Fruit fly (Drosophila melanogaster) whole organism, embryonic: ENCODE measurements around the gene Tctp.

Experiments
- CG10274 ChIP-seq: fragments of 200-800 bp; sonication (Bioruptor generic); optimal IDR thresholded peaks from 3 replicates; lab custom pipeline; 2017; ENCODE audit warnings: missing biosample characterization, mild to moderate bottlenecking, missing genetic modification characterization
- CG11093 ChIP-seq: fragments of 200-800 bp; sonication (Bioruptor generic); IDR thresholded peaks from 3 replicates; pipeline ENCODE4 v1.3.6; 2022; ENCODE audit warnings: missing biosample characterization, missing genetic modification characterization
- CG11398 ChIP-seq: fragments of 200-800 bp; sonication (Bioruptor generic); optimal IDR thresholded peaks from 2 replicates; lab custom pipeline; 2016; ENCODE audit warnings: missing biosample characterization, missing genetic modification characterization
- CG13123 ChIP-seq: fragments of 200-800 bp; sonication (Bioruptor generic); optimal IDR thresholded peaks from 2 replicates; lab custom pipeline; 2016; ENCODE audit warnings: missing biosample characterization, missing genetic modification characterization
- CG14667 ChIP-seq: fragments of 200-800 bp; sonication (Bioruptor generic); IDR thresholded peaks from 2 replicates; pipeline ENCODE4 v1.3.6; 2022; ENCODE audit warnings: missing biosample characterization, missing genetic modification characterization
- CG1792 ChIP-seq: fragments of 200-800 bp; sonication (Bioruptor generic); optimal IDR thresholded peaks from 2 replicates; lab custom pipeline; 2016; ENCODE audit warnings: missing biosample characterization, missing genetic modification characterization
- CG2120 ChIP-seq: fragments of 200-800 bp; sonication (Bioruptor generic); optimal IDR thresholded peaks from 3 replicates; lab custom pipeline; 2016; ENCODE audit warnings: missing biosample characterization, missing genetic modification characterization
- CG2678 ChIP-seq: fragments of 200-800 bp; sonication (Bioruptor generic); optimal IDR thresholded peaks from 3 replicates; lab custom pipeline; 2019; ENCODE audit warnings: missing biosample characterization, mild to moderate bottlenecking, missing genetic modification characterization, moderate library complexity
- CG30431 ChIP-seq: fragments of 200-800 bp; sonication (Bioruptor generic); optimal IDR thresholded peaks from 2 replicates; lab custom pipeline; 2017; ENCODE audit warnings: missing biosample characterization, missing genetic modification characterization
- CG33557 ChIP-seq: fragments of 200-800 bp; sonication (Bioruptor generic); optimal IDR thresholded peaks from 2 replicates; lab custom pipeline; 2019; ENCODE audit warnings: missing biosample characterization, mild to moderate bottlenecking, missing genetic modification characterization, moderate library complexity
- CG34224 ChIP-seq: fragments of 200-800 bp; sonication (Bioruptor generic); IDR thresholded peaks from 3 replicates; pipeline ENCODE4 v1.3.6; 2022; ENCODE audit warnings: missing biosample characterization, missing genetic modification characterization; ENCODE audit not compliant: partially characterized antibody
- CG4282 ChIP-seq: fragments of 200-800 bp; sonication (Bioruptor generic); optimal IDR thresholded peaks from 2 replicates; lab custom pipeline; 2016; ENCODE audit warnings: missing biosample characterization, missing genetic modification characterization
- CG7786 ChIP-seq: fragments of 200-800 bp; sonication (Bioruptor generic); optimal IDR thresholded peaks from 2 replicates; lab custom pipeline; 2016; ENCODE audit warnings: missing biosample characterization, missing genetic modification characterization
- CHES-1-like ChIP-seq: fragments of 200-800 bp; sonication (Bioruptor generic); optimal IDR thresholded peaks from 2 replicates; lab custom pipeline; 2016; ENCODE audit warnings: missing biosample characterization, missing genetic modification characterization
- Chrac-16 ChIP-seq: fragments of 200-800 bp; sonication (Bioruptor generic); optimal IDR thresholded peaks from 3 replicates; lab custom pipeline; 2016; ENCODE audit warnings: missing biosample characterization, missing genetic modification characterization
- D19B ChIP-seq: fragments of 200-800 bp; sonication (Bioruptor generic); optimal IDR thresholded peaks from 2 replicates; lab custom pipeline; 2017; ENCODE audit warnings: missing biosample characterization, mild to moderate bottlenecking, missing genetic modification characterization
- Dll ChIP-seq: fragments of 200-800 bp; sonication (Bioruptor generic); IDR thresholded peaks from 4 replicates; pipeline ENCODE4 v1.3.6; 2022; ENCODE audit warnings: missing biosample characterization, missing genetic modification characterization; ENCODE audit not compliant: partially characterized antibody
- Ets65A ChIP-seq: fragments of 200-800 bp; sonication (Bioruptor generic); peaks from one replicate; lab custom pipeline; 2016; ENCODE audit warnings: missing biosample characterization, missing genetic modification characterization
- HmgZ ChIP-seq: fragments of 200-800 bp; sonication (Bioruptor generic); optimal IDR thresholded peaks from 2 replicates; lab custom pipeline; 2018; ENCODE audit warnings: missing biosample characterization, mild to moderate bottlenecking, missing genetic modification characterization
- MESR4 ChIP-seq: fragments of 200-800 bp; sonication (Bioruptor generic); optimal IDR thresholded peaks from 2 replicates; lab custom pipeline; 2018; ENCODE audit warnings: missing biosample characterization, mild to moderate bottlenecking, missing genetic modification characterization, moderate library complexity
- Max ChIP-seq: fragments of 200-800 bp; sonication (Bioruptor generic); optimal IDR thresholded peaks from 2 replicates; lab custom pipeline; 2016; ENCODE audit warnings: missing biosample characterization, mild to moderate bottlenecking, missing genetic modification characterization
- Meics ChIP-seq: fragments of 200-800 bp; sonication (Bioruptor generic); optimal IDR thresholded peaks from 2 replicates; lab custom pipeline; 2017; ENCODE audit warnings: missing biosample characterization, mild to moderate bottlenecking, missing genetic modification characterization
- Pdp1 ChIP-seq, 2 experiments: fragments of 200-800 bp; sonication (Bioruptor generic); optimal IDR thresholded peaks; 3 replicates each; lab custom pipeline; 2016; ENCODE audit warnings: missing biosample characterization in 2 of 2, missing genetic modification characterization in 2 of 2, mild to moderate bottlenecking in 1 of 2, moderate library complexity in 1 of 2
- Side ChIP-seq: fragments of 200-800 bp; sonication (Bioruptor generic); optimal IDR thresholded peaks from 2 replicates; lab custom pipeline; 2016; ENCODE audit warnings: missing biosample characterization, missing genetic modification characterization
- Sry-δ ChIP-seq: fragments of 200-800 bp; sonication (Bioruptor generic); optimal IDR thresholded peaks from 2 replicates; lab custom pipeline; 2016; ENCODE audit warnings: missing biosample characterization, missing genetic modification characterization
- ac ChIP-seq: fragments of 200-800 bp; sonication (Bioruptor generic); optimal IDR thresholded peaks from 3 replicates; lab custom pipeline; 2017; ENCODE audit warnings: missing biosample characterization, mild to moderate bottlenecking, missing genetic modification characterization
- btn ChIP-seq: fragments of 200-800 bp; sonication (Bioruptor generic); optimal IDR thresholded peaks from 2 replicates; lab custom pipeline; 2016; ENCODE audit warnings: missing biosample characterization, missing genetic modification characterization
- dan ChIP-seq: fragments of 200-800 bp; sonication (Bioruptor generic); IDR thresholded peaks from 2 replicates; pipeline ENCODE4 v1.3.6; 2022; ENCODE audit warnings: missing biosample characterization, missing genetic modification characterization
- danr ChIP-seq: fragments of 200-800 bp; sonication (Bioruptor generic); IDR thresholded peaks from 2 replicates; pipeline ENCODE4 v1.3.6; 2022; ENCODE audit warnings: missing biosample characterization, missing genetic modification characterization
- esg ChIP-seq: fragments of 200-800 bp; sonication (Bioruptor generic); conservative IDR thresholded peaks from 2 replicates; pipeline ENCODE4 v1.3.6; 2022; ENCODE audit warnings: missing biosample characterization, missing genetic modification characterization
- gcm ChIP-seq: fragments of 200-800 bp; sonication (Bioruptor generic); optimal IDR thresholded peaks from 2 replicates; lab custom pipeline; 2019; ENCODE audit warnings: missing biosample characterization, mild to moderate bottlenecking, missing genetic modification characterization, moderate library complexity
- gcm2 ChIP-seq: fragments of 200-800 bp; sonication (Bioruptor generic); optimal IDR thresholded peaks from 2 replicates; lab custom pipeline; 2016; ENCODE audit warnings: missing biosample characterization, missing genetic modification characterization
- grn ChIP-seq: fragments of 200-800 bp; sonication (Bioruptor generic); optimal IDR thresholded peaks from 3 replicates; lab custom pipeline; 2017; ENCODE audit warnings: missing biosample characterization, missing genetic modification characterization
- gro ChIP-seq: fragments of 200-800 bp; sonication (Bioruptor generic); optimal IDR thresholded peaks from 2 replicates; lab custom pipeline; 2016; ENCODE audit warnings: missing biosample characterization, missing genetic modification characterization
- h ChIP-seq: fragments of >200 bp; optimal IDR thresholded peaks from 2 replicates; lab custom pipeline; 2017
- hkb ChIP-seq, 2 experiments: fragments of 200-800 bp in 1 of 2; fragments of >200 bp in 1 of 2; sonication (Bioruptor generic) in 1 of 2; IDR thresholded peaks in 1 of 2; optimal IDR thresholded peaks in 1 of 2; 2 replicates each; pipeline versions ENCODE4 v1.3.6 to Lab custom; 2017 to 2022; ENCODE audit warnings: missing biosample characterization in 1 of 2, missing genetic modification characterization in 1 of 2
- hth ChIP-seq: fragments of >200 bp; optimal IDR thresholded peaks from 2 replicates; lab custom pipeline; 2017; ENCODE audit warnings: inconsistent platforms
- lmd ChIP-seq: fragments of 200-800 bp; sonication (Bioruptor generic); IDR thresholded peaks from 2 replicates; pipeline ENCODE4 v1.3.6; 2022; ENCODE audit warnings: missing biosample characterization, missing genetic modification characterization
- lov ChIP-seq, 2 experiments: fragments of 200-800 bp in 1 of 2; fragments of >200 bp in 1 of 2; sonication (Bioruptor generic) in 1 of 2; IDR thresholded peaks in 1 of 2; optimal IDR thresholded peaks in 1 of 2; 2 replicates in 1 of 2; 3 replicates in 1 of 2; pipeline versions ENCODE4 v1.3.6 to Lab custom; 2017 to 2022; ENCODE audit warnings: missing biosample characterization in 1 of 2, missing genetic modification characterization in 1 of 2
- maf-S ChIP-seq: fragments of 200-800 bp; sonication (Bioruptor generic); optimal IDR thresholded peaks from 2 replicates; lab custom pipeline; 2016; ENCODE audit warnings: missing biosample characterization, missing genetic modification characterization
- nerfin-2 ChIP-seq: fragments of 200-800 bp; sonication (Bioruptor generic); IDR thresholded peaks from 2 replicates; pipeline ENCODE4 v1.3.6; 2022; ENCODE audit warnings: missing biosample characterization, missing genetic modification characterization; ENCODE audit not compliant: partially characterized antibody
- oc ChIP-seq: fragments of 200-800 bp; sonication (Bioruptor generic); optimal IDR thresholded peaks from 2 replicates; lab custom pipeline; 2018; ENCODE audit warnings: missing biosample characterization, mild to moderate bottlenecking, missing genetic modification characterization, moderate library complexity
- otp ChIP-seq: fragments of 200-800 bp; sonication (Bioruptor generic); IDR thresholded peaks from 3 replicates; pipeline ENCODE4, ENCODE4 v1.3.6; 2022; ENCODE audit warnings: missing biosample characterization, missing genetic modification characterization
- pho ChIP-seq: fragments of 200-800 bp; sonication (Bioruptor generic); optimal IDR thresholded peaks from 2 replicates; lab custom pipeline; 2016; ENCODE audit warnings: missing biosample characterization, missing genetic modification characterization
- phol ChIP-seq: fragments of 200-800 bp; sonication (Bioruptor generic); optimal IDR thresholded peaks from 3 replicates; lab custom pipeline; 2018; ENCODE audit warnings: missing biosample characterization, mild to moderate bottlenecking, missing genetic modification characterization, moderate library complexity
- pros ChIP-seq: fragments of 200-800 bp; sonication (Bioruptor generic); optimal IDR thresholded peaks from 3 replicates; lab custom pipeline; 2019; ENCODE audit warnings: missing biosample characterization, mild to moderate bottlenecking, missing genetic modification characterization, moderate library complexity
- run ChIP-seq: fragments of 200-800 bp; sonication (Bioruptor generic); optimal IDR thresholded peaks from 3 replicates; lab custom pipeline; 2018; ENCODE audit warnings: missing biosample characterization, mild to moderate bottlenecking, missing genetic modification characterization
- schlank ChIP-seq: fragments of 200-800 bp; sonication (Bioruptor generic); optimal IDR thresholded peaks from 2 replicates; lab custom pipeline; 2018; ENCODE audit warnings: missing biosample characterization, mild to moderate bottlenecking, missing genetic modification characterization
- so ChIP-seq: fragments of 200-800 bp; sonication (Bioruptor generic); IDR thresholded peaks from 3 replicates; pipeline ENCODE4 v1.3.6; 2022; ENCODE audit warnings: missing biosample characterization, missing genetic modification characterization
- ttk ChIP-seq: fragments of 200-800 bp; sonication (Bioruptor generic); IDR thresholded peaks from 2 replicates; pipeline ENCODE4 v2.1.2; 2022; ENCODE audit warnings: missing biosample characterization, missing genetic modification characterization
- vnd ChIP-seq: fragments of 200-800 bp; sonication (Bioruptor generic); IDR thresholded peaks from 3 replicates; pipeline ENCODE4 v1.3.6; 2022; ENCODE audit warnings: missing biosample characterization, missing genetic modification characterization; ENCODE audit not compliant: partially characterized antibody

Gene Tctp

dm6 chr3R:11226496-11226895 is 16.4 kb downstream of the Tctp start, which contains the start of gene CG17726 (continued):
- TF ChIP-seq h (no peak), CG33557 (GFP tag; lab: Kevin White, UChicago) (peak; percentile 97), CG7786 (peak; percentile 87), CG30431 (GFP tag; lab: Kevin White, UChicago) (peak; percentile 91), CG13123 (peak; percentile 90), CG2678 (tag; lab: Kevin White, UChicago) (peak; percentile 98), gcm (peak; percentile 98), HmgZ (peak; percentile 97), CG10274 (GFP tag; lab: Kevin White, UChicago) (peak; percentile 81), ac (peak; percentile 92), lov (optimal IDR thresholded peaks at IDR 0.05; lab: Kevin White, UChicago) (no peak), lov (GFP tag; IDR thresholded peaks at IDR 0.05; lab: Robert Waterston, UW) (peak; percentile 98), vnd (no peak), MESR4 (peak; percentile 67), esg (GFP tag; lab: Robert Waterston, UW) (peak; percentile 98), CG34224 (GFP tag; lab: Robert Waterston, UW) (no peak), gcm2 (GFP tag; lab: Kevin White, UChicago) (peak; percentile 69), CHES-1-like (GFP tag; lab: Kevin White, UChicago) (peak; percentile 84), oc (peak; percentile 98), phol (peak; percentile 96), schlank (tag; lab: Kevin White, UChicago) (peak; percentile 88), Chrac-16 (GFP tag; lab: Kevin White, UChicago) (peak; percentile 98), danr (GFP tag; lab: Robert Waterston, UW) (peak; percentile 93), Sry-δ (GFP tag; lab: Kevin White, UChicago) (peak; percentile 45), run (tag; lab: Kevin White, UChicago) (peak; percentile 96), ttk (GFP tag; lab: Robert Waterston, UW) (peak; percentile 98), CG11093 (GFP tag; lab: Robert Waterston, UW) (peak; percentile 95), Meics (GFP tag; lab: Kevin White, UChicago) (peak; percentile 96), Max (GFP tag; lab: Kevin White, UChicago) (peak; percentile 94), so (GFP tag; lab: Robert Waterston, UW) (peak; percentile 99), otp (peak; percentile 98), pros (peak; percentile 38), CG14667 (GFP tag; lab: Robert Waterston, UW) (peak; percentile 96), dan (GFP tag; lab: Robert Waterston, UW) (peak; percentile 73; the same call in 1 of the 2 replicates), CG4282 (GFP tag; lab: Kevin White, UChicago) (peak; percentile 13), nerfin-2 (GFP tag; lab: Robert Waterston, UW) (no peak), CG2120 (GFP tag; lab: Kevin White, UChicago) (peak; percentile 97), Dll (GFP tag; lab: Robert Waterston, UW) (peak; percentile 32; the same call in 1 of the 4 replicates), pho (peak; percentile 87), btn (GFP tag; lab: Kevin White, UChicago) (peak; percentile 57), Ets65A (GFP tag; lab: Kevin White, UChicago) (peak; percentile 91), grn (peak; percentile 70), maf-S (GFP tag; lab: Kevin White, UChicago) (peak; percentile 81), hth (lab: Kevin White, UChicago) (no peak), lmd (GFP tag; lab: Robert Waterston, UW) (peak; percentile 98), Pdp1 (GFP tag; optimal IDR thresholded peaks at IDR 0.05; lab: Kevin White, UChicago) (peak; percentile 90 to 95), hkb (optimal IDR thresholded peaks at IDR 0.05; lab: Kevin White, UChicago) (no peak), hkb (GFP tag; IDR thresholded peaks at IDR 0.05; lab: Robert Waterston, UW) (peak; percentile 98), CG11398 (GFP tag; lab: Kevin White, UChicago) (peak; percentile 82), CG1792 (GFP tag; lab: Kevin White, UChicago) (peak; percentile 62), D19B (peak; percentile 99), gro (peak; percentile 80), Side (GFP tag; lab: Kevin White, UChicago) (peak; percentile 86)
